Fruit fly (Drosophila melanogaster) whole organism, embryonic: ENCODE measurements around the gene Glut4EF.

ENCODE experiments used
- Adf1 ChIP-seq: fragments of 200-800 bp; sonication (Bioruptor generic); IDR thresholded peaks from 2 replicates; pipeline ENCODE4 v1.3.6; 2022; ENCODE audit warnings: missing biosample characterization, missing genetic modification characterization
- Awh ChIP-seq: fragments of 200-800 bp; sonication (Bioruptor generic); IDR thresholded peaks from 2 replicates; pipeline ENCODE4, ENCODE4 v1.3.6; 2022; ENCODE audit warnings: missing biosample characterization, missing genetic modification characterization
- CG1024 ChIP-seq: fragments of 200-800 bp; sonication (Bioruptor generic); IDR thresholded peaks from 2 replicates; pipeline ENCODE4 v1.3.6; 2022; ENCODE audit warnings: missing biosample characterization, missing genetic modification characterization
- CG10321 ChIP-seq: fragments of 200-800 bp; sonication (Bioruptor generic); IDR thresholded peaks from 2 replicates; pipeline ENCODE4 v1.3.6; 2022; ENCODE audit warnings: missing biosample characterization, missing genetic modification characterization
- CG12391 ChIP-seq: fragments of 200-800 bp; sonication (Bioruptor generic); optimal IDR thresholded peaks from 3 replicates; lab custom pipeline; 2018; ENCODE audit warnings: missing biosample characterization, mild to moderate bottlenecking, missing genetic modification characterization, moderate library complexity
- CG15696 ChIP-seq: fragments of 200-800 bp; sonication (Bioruptor generic); optimal IDR thresholded peaks from 2 replicates; lab custom pipeline; 2019; ENCODE audit warnings: missing biosample characterization, mild to moderate bottlenecking, missing genetic modification characterization, moderate library complexity
- CG17568 ChIP-seq: fragments of 200-800 bp; sonication (Bioruptor generic); optimal IDR thresholded peaks from 2 replicates; lab custom pipeline; 2018; ENCODE audit warnings: missing biosample characterization, mild to moderate bottlenecking, missing genetic modification characterization, moderate library complexity
- CG31224 ChIP-seq: fragments of 200-800 bp; sonication (Bioruptor generic); IDR thresholded peaks from 2 replicates; pipeline ENCODE4 v1.3.6; 2022; ENCODE audit warnings: missing biosample characterization, missing genetic modification characterization
- CG3281 ChIP-seq: fragments of 200-800 bp; sonication (Bioruptor generic); optimal IDR thresholded peaks from 3 replicates; lab custom pipeline; 2017; ENCODE audit warnings: missing biosample characterization, mild to moderate bottlenecking, missing genetic modification characterization
- CG34224 ChIP-seq: fragments of 200-800 bp; sonication (Bioruptor generic); IDR thresholded peaks from 3 replicates; pipeline ENCODE4 v1.3.6; 2022; ENCODE audit warnings: missing biosample characterization, missing genetic modification characterization; ENCODE audit not compliant: partially characterized antibody
- CG43689 ChIP-seq: fragments of 200-800 bp; sonication (Bioruptor generic); IDR thresholded peaks from 2 replicates; pipeline ENCODE4 v1.3.6; 2022; ENCODE audit warnings: missing biosample characterization, missing genetic modification characterization
- CG4617 ChIP-seq: fragments of 200-800 bp; sonication (Bioruptor generic); optimal IDR thresholded peaks from 3 replicates; lab custom pipeline; 2016; ENCODE audit warnings: missing biosample characterization, missing genetic modification characterization, borderline replicate concordance
- CG4854 ChIP-seq: fragments of 200-800 bp; sonication (Bioruptor generic); optimal IDR thresholded peaks from 2 replicates; lab custom pipeline; 2016; ENCODE audit warnings: missing biosample characterization, missing genetic modification characterization, inconsistent platforms
- CG6175 ChIP-seq: fragments of 200-800 bp; sonication (Bioruptor generic); IDR thresholded peaks from 3 replicates; pipeline ENCODE4 v1.3.6; 2022; ENCODE audit warnings: missing biosample characterization, missing genetic modification characterization
- CG6254 ChIP-seq: fragments of 200-800 bp; sonication (Bioruptor generic); optimal IDR thresholded peaks from 3 replicates; lab custom pipeline; 2017; ENCODE audit warnings: mild to moderate bottlenecking, missing biosample characterization, missing genetic modification reagents, missing genetic modification characterization
- CG7372 ChIP-seq: fragments of 200-800 bp; sonication (Bioruptor generic); IDR thresholded peaks from 2 replicates; pipeline ENCODE4 v1.3.6; 2022; ENCODE audit warnings: missing biosample characterization, missing genetic modification characterization
- CG7963 ChIP-seq: fragments of 200-800 bp; sonication (Bioruptor generic); IDR thresholded peaks from 3 replicates; pipeline ENCODE4 v1.3.6; 2022; ENCODE audit warnings: missing biosample characterization, missing genetic modification characterization; ENCODE audit not compliant: partially characterized antibody
- CG8290 ChIP-seq, 3 experiments: fragments of 200-800 bp; sonication (Bioruptor generic); optimal IDR thresholded peaks; 2 replicates each; lab custom pipeline; 2016 to 2019; ENCODE audit warnings: missing biosample characterization in 3 of 3, missing genetic modification characterization in 3 of 3, mild to moderate bottlenecking in 2 of 3, moderate library complexity in 1 of 3
- CHES-1-like ChIP-seq: fragments of 200-800 bp; sonication (Bioruptor generic); optimal IDR thresholded peaks from 2 replicates; lab custom pipeline; 2016; ENCODE audit warnings: missing biosample characterization, missing genetic modification characterization
- Chrac-16 ChIP-seq: fragments of 200-800 bp; sonication (Bioruptor generic); optimal IDR thresholded peaks from 3 replicates; lab custom pipeline; 2016; ENCODE audit warnings: missing biosample characterization, missing genetic modification characterization
- Deaf1 ChIP-seq: fragments of 200-800 bp; optimal IDR thresholded peaks from 3 replicates; lab custom pipeline; 2019; ENCODE audit warnings: missing biosample characterization, mild to moderate bottlenecking, missing genetic modification characterization, moderate library complexity
- Eip74EF ChIP-seq, 2 experiments: fragments of 200-800 bp in 1 of 2; fragments of >200 bp in 1 of 2; sonication (Bioruptor generic) in 1 of 2; optimal IDR thresholded peaks; 2 replicates each; lab custom pipeline; 2017 to 2019; ENCODE audit warnings: missing biosample characterization in 2 of 2, missing genetic modification characterization in 2 of 2, mild to moderate bottlenecking in 1 of 2, moderate library complexity in 1 of 2
- Elba2 ChIP-seq: fragments of 200-800 bp; sonication (Bioruptor generic); optimal IDR thresholded peaks from 3 replicates; lab custom pipeline; 2016; ENCODE audit warnings: missing biosample characterization, missing genetic modification characterization
- Ets65A ChIP-seq: fragments of 200-800 bp; sonication (Bioruptor generic); peaks from one replicate; lab custom pipeline; 2016; ENCODE audit warnings: missing biosample characterization, missing genetic modification characterization
- HLH3B ChIP-seq: fragments of 200-800 bp; sonication (Bioruptor generic); IDR thresholded peaks from 2 replicates; pipeline ENCODE4 v1.3.6; 2022; ENCODE audit warnings: missing biosample characterization, missing genetic modification characterization
- HLHmδ ChIP-seq: fragments of 200-800 bp; sonication (Bioruptor generic); optimal IDR thresholded peaks from 2 replicates; lab custom pipeline; 2018; ENCODE audit warnings: missing biosample characterization, mild to moderate bottlenecking, missing genetic modification characterization, moderate library complexity
- Hr39 ChIP-seq: fragments of >200 bp; optimal IDR thresholded peaks from 2 replicates; lab custom pipeline; 2017
- Med ChIP-seq: fragments of 200-800 bp; sonication (Bioruptor generic); peaks from one replicate; lab custom pipeline; 2016; ENCODE audit warnings: missing biosample characterization, missing genetic modification characterization, mild to moderate bottlenecking, inconsistent platforms, moderate library complexity
- Nf-YC ChIP-seq: fragments of 200-800 bp; optimal IDR thresholded peaks from 3 replicates; lab custom pipeline; 2019; ENCODE audit warnings: missing biosample characterization, mild to moderate bottlenecking, missing genetic modification characterization, moderate library complexity
- TFAM ChIP-seq: fragments of 200-800 bp; sonication (Bioruptor generic); optimal IDR thresholded peaks from 2 replicates; lab custom pipeline; 2017; ENCODE audit warnings: missing biosample characterization, missing genetic modification characterization, inconsistent platforms
- ash1 ChIP-seq: fragments of 200-800 bp; sonication (Bioruptor generic); optimal IDR thresholded peaks from 2 replicates; lab custom pipeline; 2018; ENCODE audit warnings: missing biosample characterization, mild to moderate bottlenecking, missing genetic modification characterization
- br ChIP-seq: fragments of >200 bp; optimal IDR thresholded peaks from 2 replicates; lab custom pipeline; 2017
- bsh ChIP-seq, 2 experiments: fragments of 200-800 bp; sonication (Bioruptor generic); optimal IDR thresholded peaks; 2 replicates each; lab custom pipeline; 2017 to 2018; ENCODE audit warnings: mild to moderate bottlenecking in 2 of 2, missing biosample characterization in 2 of 2, missing genetic modification characterization in 2 of 2, moderate library complexity in 1 of 2
- btn ChIP-seq: fragments of 200-800 bp; sonication (Bioruptor generic); optimal IDR thresholded peaks from 2 replicates; lab custom pipeline; 2016; ENCODE audit warnings: missing biosample characterization, missing genetic modification characterization
- exex ChIP-seq: fragments of 200-800 bp; sonication (Bioruptor generic); optimal IDR thresholded peaks from 4 replicates; lab custom pipeline; 2018; ENCODE audit warnings: missing biosample characterization, mild to moderate bottlenecking, missing genetic modification characterization, moderate library complexity
- fd102C ChIP-seq: fragments of 200-800 bp; sonication (Bioruptor generic); optimal IDR thresholded peaks from 2 replicates; lab custom pipeline; 2018; ENCODE audit warnings: missing biosample characterization, mild to moderate bottlenecking, missing genetic modification characterization, moderate library complexity
- gem ChIP-seq: fragments of 200-800 bp; sonication (Bioruptor generic); optimal IDR thresholded peaks from 2 replicates; lab custom pipeline; 2019; ENCODE audit warnings: missing biosample characterization, mild to moderate bottlenecking, missing genetic modification characterization, moderate library complexity
- kni ChIP-seq: fragments of 200-800 bp; sonication (Bioruptor generic); optimal IDR thresholded peaks from 3 replicates; lab custom pipeline; 2017; ENCODE audit warnings: mild to moderate bottlenecking, missing biosample characterization, missing genetic modification reagents, missing genetic modification characterization
- lbe ChIP-seq: fragments of 200-800 bp; sonication (Bioruptor generic); optimal IDR thresholded peaks from 2 replicates; lab custom pipeline; 2016; ENCODE audit warnings: missing biosample characterization, mild to moderate bottlenecking, missing genetic modification characterization
- mirr ChIP-seq: fragments of 200-800 bp; sonication (Bioruptor generic); optimal IDR thresholded peaks from 3 replicates; lab custom pipeline; 2018; ENCODE audit warnings: missing biosample characterization, mild to moderate bottlenecking, missing genetic modification characterization
- pros ChIP-seq: fragments of 200-800 bp; sonication (Bioruptor generic); optimal IDR thresholded peaks from 3 replicates; lab custom pipeline; 2019; ENCODE audit warnings: missing biosample characterization, mild to moderate bottlenecking, missing genetic modification characterization, moderate library complexity
- sd ChIP-seq: fragments of 200-800 bp; sonication (Bioruptor generic); optimal IDR thresholded peaks from 3 replicates; lab custom pipeline; 2018; ENCODE audit warnings: missing biosample characterization, mild to moderate bottlenecking, missing genetic modification characterization, moderate library complexity
- shn ChIP-seq: fragments of 200-800 bp; sonication (Bioruptor generic); optimal IDR thresholded peaks from 3 replicates; lab custom pipeline; 2016; ENCODE audit warnings: missing biosample characterization, missing genetic modification characterization
- sim ChIP-seq: fragments of 200-800 bp; sonication (Bioruptor generic); IDR thresholded peaks from 2 replicates; pipeline ENCODE4 v1.3.6; 2022; ENCODE audit warnings: missing biosample characterization, missing genetic modification characterization
- tap ChIP-seq: fragments of 200-800 bp; optimal IDR thresholded peaks from 3 replicates; lab custom pipeline; 2019; ENCODE audit warnings: missing biosample characterization, mild to moderate bottlenecking, missing genetic modification characterization, moderate library complexity
- trh ChIP-seq: fragments of 200-800 bp; sonication (Bioruptor generic); optimal IDR thresholded peaks from 2 replicates; lab custom pipeline; 2016; ENCODE audit warnings: missing biosample characterization, missing genetic modification characterization
- usp ChIP-seq: fragments of >200 bp; optimal IDR thresholded peaks from 2 replicates; lab custom pipeline; 2017; ENCODE audit warnings: missing biosample characterization, missing genetic modification characterization
- vfl ChIP-seq: fragments of 200-800 bp; sonication (Bioruptor generic); optimal IDR thresholded peaks from 2 replicates; lab custom pipeline; 2016; ENCODE audit warnings: missing biosample characterization, missing genetic modification characterization
- wdn ChIP-seq: fragments of 200-800 bp; sonication (Bioruptor generic); IDR thresholded peaks from 2 replicates; pipeline ENCODE4 v1.3.6; 2022; ENCODE audit warnings: missing biosample characterization, missing genetic modification characterization
- zfh2 ChIP-seq: fragments of 200-800 bp; sonication (Bioruptor generic); optimal IDR thresholded peaks from 2 replicates; lab custom pipeline; 2016; ENCODE audit warnings: missing biosample characterization, missing genetic modification characterization

Glut4EF gene

DNA sequence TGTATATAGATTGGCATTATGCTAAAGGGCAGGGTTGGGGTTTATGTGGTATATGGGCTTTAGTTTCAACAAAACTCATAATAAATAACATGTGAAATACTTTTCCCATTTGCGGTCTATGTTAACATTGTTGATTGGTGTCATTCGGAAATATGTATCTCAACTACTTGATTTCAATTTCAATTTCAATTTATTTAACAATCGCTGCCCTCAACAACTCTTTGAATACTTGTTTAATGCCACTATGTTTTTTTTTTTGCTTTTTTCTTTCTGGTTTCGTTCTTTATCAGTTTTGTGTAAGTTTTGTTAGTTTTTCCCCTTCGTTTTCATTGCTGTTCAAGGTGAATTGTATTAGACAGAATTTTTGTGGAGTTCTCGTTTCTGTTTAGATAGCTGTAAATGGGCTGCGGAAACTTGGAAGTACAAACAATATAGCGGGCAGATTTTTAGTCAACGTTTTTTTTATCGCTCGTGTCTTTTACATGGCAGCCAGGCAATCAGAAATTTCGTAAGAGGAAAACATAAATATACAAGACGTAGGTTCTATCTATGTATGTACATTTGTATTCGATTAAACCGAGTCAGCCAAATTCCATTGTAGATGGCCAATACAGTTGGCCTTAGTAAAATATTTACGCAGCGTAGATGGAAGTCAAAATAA, 17.6 kb downstream of the Glut4EF start:
- TF ChIP-seq CG31224 (GFP tag; lab: Robert Waterston, UW) (peak; percentile 76), CG15696 (tag; lab: Kevin White, UChicago) (no peak), gem (no peak), Chrac-16 (GFP tag; lab: Kevin White, UChicago) (no peak), Elba2 (GFP tag; lab: Kevin White, UChicago) (no peak), CG7963 (GFP tag; lab: Robert Waterston, UW) (no peak), Awh (GFP tag; lab: Robert Waterston, UW) (0 out of 2 replicates have a peak, but pooled peaks have one; percentile 18), CG1024 (GFP tag; lab: Robert Waterston, UW) (no peak), HLHmδ (GFP tag; lab: Kevin White, UChicago) (no peak), TFAM (GFP tag; lab: Kevin White, UChicago) (no peak), CG43689 (GFP tag; lab: Robert Waterston, UW) (no peak), sd (peak; percentile 61), Deaf1 (tag; lab: Kevin White, UChicago) (no peak), mirr (GFP tag; lab: Kevin White, UChicago) (peak; percentile 75), Med (peak; percentile 80), Eip74EF (GFP tag; optimal IDR thresholded peaks at IDR 0.05; lab: Kevin White, UChicago) (no peak), CG3281 (GFP tag; lab: Kevin White, UChicago) (peak; percentile 7), Nf-YC (tag; lab: Kevin White, UChicago) (no peak), CG10321 (GFP tag; lab: Robert Waterston, UW) (0 out of 2 replicates have a peak, but pooled peaks have one; percentile 27), CG12391 (tag; lab: Kevin White, UChicago) (no peak), CG17568 (no peak), shn (GFP tag; lab: Kevin White, UChicago) (no peak), br (lab: Kevin White, UChicago) (no peak), wdn (GFP tag; lab: Robert Waterston, UW) (0 out of 2 replicates have a peak, but pooled peaks have one; percentile 4), fd102C (GFP tag; lab: Kevin White, UChicago) (no peak), pros (GFP tag; lab: Kevin White, UChicago) (no peak), vfl (no peak), Hr39 (lab: Kevin White, UChicago) (no peak), Adf1 (GFP tag; lab: Robert Waterston, UW) (no peak), kni (GFP tag; lab: Kevin White, UChicago) (no peak), bsh (GFP tag; optimal IDR thresholded peaks at IDR 0.05; lab: Kevin White, UChicago) (no peak), HLH3B (GFP tag; lab: Robert Waterston, UW) (no peak), trh (GFP tag; lab: Kevin White, UChicago) (no peak), usp (GFP tag; lab: Kevin White, UChicago) (no peak), CG8290 (GFP tag; optimal IDR thresholded peaks at IDR 0.05; lab: Kevin White, UChicago) (no peak), CG8290 (tag; optimal IDR thresholded peaks at IDR 0.05; lab: Kevin White, UChicago) (no peak), lbe (no peak), sim (GFP tag; lab: Robert Waterston, UW) (no peak), zfh2 (no peak), CG6175 (no peak), CHES-1-like (peak; percentile 1), CG6254 (GFP tag; lab: Kevin White, UChicago) (no peak), Ets65A (no peak), CG4617 (GFP tag; lab: Kevin White, UChicago) (no peak), btn (GFP tag; lab: Kevin White, UChicago) (no peak), CG34224 (GFP tag; lab: Robert Waterston, UW) (no peak), CG4854 (GFP tag; lab: Kevin White, UChicago) (no peak), ash1 (GFP tag; lab: Kevin White, UChicago) (no peak), tap (tag; lab: Kevin White, UChicago) (no peak), CG7372 (GFP tag; lab: Robert Waterston, UW) (no peak), exex (tag; lab: Kevin White, UChicago) (peak; percentile 60)
